Worm (Caenorhabditis elegans) whole organism, early embryonic: ENCODE results near the gene lpl-1.

Experiments used
- F13C5.2 ChIP-seq: sonication (generic microtip); optimal IDR thresholded peaks from 2 replicates; lab custom pipeline; 2017; ENCODE audit warnings: mild to moderate bottlenecking, missing genetic modification characterization, inconsistent platforms, missing compliant biosample characterization
- aly-1 ChIP-seq: sonication (generic microtip); optimal IDR thresholded peaks from 2 replicates; lab custom pipeline; 2016; ENCODE audit warnings: missing genetic modification characterization, missing compliant biosample characterization
- ama-1 ChIP-seq: fragments of 150-350 bp; optimal IDR thresholded peaks from 2 replicates; lab custom pipeline; 2014
- ceh-13 ChIP-seq: fragments of 200-800 bp; sonication (Bioruptor generic); optimal IDR thresholded peaks from 2 replicates; lab custom pipeline; 2018; ENCODE audit warnings: mild to moderate bottlenecking, missing genetic modification characterization, missing compliant biosample characterization
- ceh-36 ChIP-seq: sonication (generic microtip); optimal IDR thresholded peaks from 2 replicates; lab custom pipeline; 2016; ENCODE audit warnings: missing genetic modification characterization, inconsistent platforms, missing compliant biosample characterization
- ets-7 ChIP-seq: sonication (generic microtip); optimal IDR thresholded peaks from 2 replicates; lab custom pipeline; 2016; ENCODE audit warnings: missing genotype, missing genetic modification characterization, missing compliant biosample characterization
- hnd-1 ChIP-seq: sonication (generic microtip); optimal IDR thresholded peaks from 2 replicates; lab custom pipeline; 2016; ENCODE audit warnings: missing genetic modification characterization, missing compliant biosample characterization

DNA sequence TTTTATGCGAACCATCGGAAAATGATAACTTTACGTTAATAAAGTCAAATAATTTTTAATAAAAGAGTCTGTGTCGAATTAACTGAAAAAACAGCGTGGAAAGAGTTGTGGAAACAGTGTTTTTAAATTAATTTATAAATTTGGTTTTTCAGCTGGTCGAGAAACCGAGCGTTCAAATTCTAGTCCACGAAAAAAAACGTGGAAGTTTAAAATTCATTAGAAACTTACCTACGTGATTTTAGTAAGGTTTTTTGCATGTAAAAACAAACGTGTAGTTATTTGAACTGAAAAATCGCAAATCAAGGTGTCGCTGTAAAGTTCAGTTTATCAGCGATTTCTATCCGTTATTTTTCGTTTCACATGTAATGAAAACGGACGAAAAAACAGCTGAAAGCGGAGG lies 15.4 kb downstream of the lpl-1 start, which contains the start of gene mans-4:
- no peak for TF ChIP-seq ceh-13
- TF ChIP-seq aly-1 = no peak
- no peak for TF ChIP-seq ama-1 (lab: Kevin White, UChicago)
- no peak for TF ChIP-seq F13C5.2 (tag; lab: Kevin White, UChicago)
- TF ChIP-seq hnd-1 = no peak
- TF ChIP-seq ceh-36 = no peak
- TF ChIP-seq ets-7 (tag; lab: Kevin White, UChicago) = no peak
